Fruit fly (Drosophila melanogaster): Measurements from ENCODE around the gene CG5326.

dm6 chr3R:22528264-22529158 lies 11.2 kb downstream of the CG5326 start, which contains the start of gene CG5346:
- TF ChIP-seq D1 (tag; optimal IDR thresholded peaks at IDR 0.05) (no peak), CG13204 (GFP tag; optimal IDR thresholded peaks at IDR 0.05) (no peak), CG14655 (GFP tag; optimal IDR thresholded peaks at IDR 0.05) (peak; percentile 9), CG4496 (GFP tag; IDR thresholded peaks at IDR 0.05) (no peak; the same call in 2 of the 3 replicates), Pif1A (GFP tag; optimal IDR thresholded peaks at IDR 0.05) (no peak), CG34367 (tag; optimal IDR thresholded peaks at IDR 0.05) (no peak), CG12605 (GFP tag; IDR thresholded peaks at IDR 0.05) (peak; percentile 57), CG10348 (GFP tag; IDR thresholded peaks at IDR 0.05) (no peak), fd96Ca (GFP tag; IDR thresholded peaks at IDR 0.05) (peak; percentile 49; the same call in 1 of the 3 replicates), EcR (GFP tag; optimal IDR thresholded peaks at IDR 0.05) (peak; percentile 89), CG32121 (GFP tag; IDR thresholded peaks at IDR 0.05) (no peak), CG8301 (tag; optimal IDR thresholded peaks at IDR 0.05) (peak; percentile 26)
